Worm (Caenorhabditis elegans) whole organism, L4/young adult: ENCODE data around the gene K09A11.1.

Experiments
- W03F9.2 ChIP-seq: fragments of 150-350 bp; optimal IDR thresholded peaks from 2 replicates; lab custom pipeline; 2014; ENCODE audit warnings: missing biosample characterization, missing genetic modification characterization
- him-1 ChIP-seq: sonication (generic microtip); optimal IDR thresholded peaks from 2 replicates; lab custom pipeline; 2016; ENCODE audit warnings: missing genotype, missing genetic modification reagents, missing genetic modification characterization, missing compliant biosample characterization

- TF ChIP-seq him-1 (tag; lab: Kevin White, UChicago): no peak
- TF ChIP-seq W03F9.2 (tag; lab: Kevin White, UChicago): no peak
Observed at ce11 chrX:13226614-13227096, 35.6 kb upstream of the K09A11.1 start, which contains the start of gene skr-21.
